Fruit fly (Drosophila melanogaster) whole organism, embryonic: ENCODE data around the gene TyrRS.

Experiments used
- BEAF-32 ChIP-seq: fragments of 200-800 bp; sonication (Bioruptor generic); optimal IDR thresholded peaks from 3 replicates; lab custom pipeline; 2017; ENCODE audit warnings: missing biosample characterization, missing genetic modification characterization, mild to moderate bottlenecking, moderate library complexity, missing genetic modification reagents
- Bgb ChIP-seq: fragments of 200-800 bp; sonication (Bioruptor generic); IDR thresholded peaks from 2 replicates; pipeline ENCODE4 v1.3.6; 2022; ENCODE audit warnings: missing biosample characterization, missing genetic modification characterization; ENCODE audit not compliant: partially characterized antibody
- CG10209 ChIP-seq: fragments of 200-800 bp; sonication (Bioruptor generic); optimal IDR thresholded peaks from 3 replicates; lab custom pipeline; 2017; ENCODE audit warnings: missing biosample characterization, mild to moderate bottlenecking, missing genetic modification characterization, missing genetic modification reagents
- CG10366 ChIP-seq: fragments of 200-800 bp; sonication (Bioruptor generic); IDR thresholded peaks from 2 replicates; pipeline ENCODE4 v1.3.6; 2022; ENCODE audit warnings: missing biosample characterization, missing genetic modification characterization
- CG10979 ChIP-seq: fragments of 200-800 bp; sonication (Bioruptor generic); optimal IDR thresholded peaks from 2 replicates; lab custom pipeline; 2018; ENCODE audit warnings: missing biosample characterization, mild to moderate bottlenecking, missing genetic modification characterization, moderate library complexity
- CG11085 ChIP-seq: fragments of 200-800 bp; sonication (Bioruptor generic); IDR thresholded peaks from 2 replicates; pipeline ENCODE4 v1.3.6; 2022; ENCODE audit warnings: missing biosample characterization, missing genetic modification characterization
- CG11093 ChIP-seq: fragments of 200-800 bp; sonication (Bioruptor generic); IDR thresholded peaks from 3 replicates; pipeline ENCODE4 v1.3.6; 2022; ENCODE audit warnings: missing biosample characterization, missing genetic modification characterization
- CG12071 ChIP-seq: fragments of 200-800 bp; sonication (Bioruptor generic); optimal IDR thresholded peaks from 3 replicates; lab custom pipeline; 2018; ENCODE audit warnings: missing biosample characterization, mild to moderate bottlenecking, missing genetic modification characterization
- CG12391 ChIP-seq: fragments of 200-800 bp; sonication (Bioruptor generic); optimal IDR thresholded peaks from 3 replicates; lab custom pipeline; 2018; ENCODE audit warnings: missing biosample characterization, mild to moderate bottlenecking, missing genetic modification characterization, moderate library complexity
- CG12744 ChIP-seq: fragments of 200-800 bp; sonication (Bioruptor generic); optimal IDR thresholded peaks from 2 replicates; lab custom pipeline; 2016; ENCODE audit warnings: missing biosample characterization, missing genetic modification characterization
- CG15514 ChIP-seq: fragments of 200-800 bp; sonication (Bioruptor generic); optimal IDR thresholded peaks from 3 replicates; lab custom pipeline; 2017; ENCODE audit warnings: missing biosample characterization, missing genetic modification characterization, mild to moderate bottlenecking, moderate library complexity, missing genetic modification reagents
- CG1792 ChIP-seq: fragments of 200-800 bp; sonication (Bioruptor generic); optimal IDR thresholded peaks from 2 replicates; lab custom pipeline; 2016; ENCODE audit warnings: missing biosample characterization, missing genetic modification characterization
- CG30020 ChIP-seq: fragments of 200-800 bp; optimal IDR thresholded peaks from 2 replicates; lab custom pipeline; 2019; ENCODE audit warnings: missing biosample characterization, mild to moderate bottlenecking, missing genetic modification characterization, moderate library complexity
- CG32532 ChIP-seq: fragments of 200-800 bp; sonication (Bioruptor generic); IDR thresholded peaks from 2 replicates; pipeline ENCODE4 v1.3.6; 2022; ENCODE audit warnings: missing biosample characterization, missing genetic modification characterization
- CG34422 ChIP-seq: fragments of 200-800 bp; sonication (Bioruptor generic); IDR thresholded peaks from 3 replicates; pipeline ENCODE4 v1.3.6; 2022; ENCODE audit warnings: missing biosample characterization, missing genetic modification characterization
- CG7357 ChIP-seq: fragments of 200-800 bp; sonication (Bioruptor generic); IDR thresholded peaks from 3 replicates; pipeline ENCODE4 v1.3.6; 2022; ENCODE audit warnings: missing biosample characterization, missing genetic modification characterization
- CG8359 ChIP-seq: fragments of 200-800 bp; sonication (Bioruptor generic); optimal IDR thresholded peaks from 2 replicates; lab custom pipeline; 2017; ENCODE audit warnings: missing biosample characterization, mild to moderate bottlenecking, missing genetic modification characterization, borderline replicate concordance
- CG9437 ChIP-seq: fragments of 200-800 bp; sonication (Bioruptor generic); optimal IDR thresholded peaks from 2 replicates; lab custom pipeline; 2018; ENCODE audit warnings: missing biosample characterization, mild to moderate bottlenecking, missing genetic modification characterization
- CG9797 ChIP-seq: fragments of 200-800 bp; sonication (Bioruptor generic); optimal IDR thresholded peaks from 3 replicates; lab custom pipeline; 2018; ENCODE audit warnings: missing biosample characterization, mild to moderate bottlenecking, missing genetic modification characterization
- CG9876 ChIP-seq: fragments of 200-800 bp; sonication (Bioruptor generic); optimal IDR thresholded peaks from 2 replicates; lab custom pipeline; 2016; ENCODE audit warnings: missing biosample characterization, missing genetic modification characterization
- CkIIα-i1 ChIP-seq: fragments of 200-800 bp; sonication (Bioruptor generic); IDR thresholded peaks from 2 replicates; pipeline ENCODE4 v1.3.6; 2022; ENCODE audit warnings: missing biosample characterization, missing genetic modification characterization
- CoRest ChIP-seq: fragments of 200-800 bp; sonication (Bioruptor generic); optimal IDR thresholded peaks from 3 replicates; lab custom pipeline; 2018; ENCODE audit warnings: missing biosample characterization, mild to moderate bottlenecking, missing genetic modification characterization, moderate library complexity
- CrebB ChIP-seq: fragments of 200-800 bp; sonication (Bioruptor generic); optimal IDR thresholded peaks from 3 replicates; lab custom pipeline; 2018; ENCODE audit warnings: missing biosample characterization, mild to moderate bottlenecking, missing genetic modification characterization
- ERR ChIP-seq: fragments of 200-800 bp; sonication (Bioruptor generic); optimal IDR thresholded peaks from 2 replicates; lab custom pipeline; 2016; ENCODE audit warnings: missing biosample characterization, missing genetic modification characterization
- HLH4C ChIP-seq: fragments of 200-800 bp; sonication (Bioruptor generic); IDR thresholded peaks from 3 replicates; pipeline ENCODE4 v1.3.6; 2022; ENCODE audit warnings: missing biosample characterization, missing genetic modification characterization; ENCODE audit not compliant: partially characterized antibody
- Jarid2 ChIP-seq: fragments of 200-800 bp; sonication (Bioruptor generic); optimal IDR thresholded peaks from 3 replicates; lab custom pipeline; 2017; ENCODE audit warnings: mild to moderate bottlenecking, missing biosample characterization, missing genetic modification reagents, missing genetic modification characterization
- Mrtf ChIP-seq: fragments of 200-800 bp; sonication (Bioruptor generic); IDR thresholded peaks from 3 replicates; pipeline ENCODE4 v1.3.6; 2022; ENCODE audit warnings: missing biosample characterization, missing genetic modification characterization
- Nf-YC ChIP-seq: fragments of 200-800 bp; optimal IDR thresholded peaks from 3 replicates; lab custom pipeline; 2019; ENCODE audit warnings: missing biosample characterization, mild to moderate bottlenecking, missing genetic modification characterization, moderate library complexity
- Poxn ChIP-seq: fragments of 200-800 bp; sonication (Bioruptor generic); IDR thresholded peaks from 2 replicates; pipeline ENCODE4 v1.3.6; 2022; ENCODE audit warnings: missing biosample characterization, missing genetic modification characterization
- Ptx1 ChIP-seq: fragments of 200-800 bp; sonication (Bioruptor generic); IDR thresholded peaks from 2 replicates; pipeline ENCODE4 v1.3.6; 2022; ENCODE audit warnings: missing biosample characterization, missing genetic modification characterization
- Rfx ChIP-seq: fragments of 200-800 bp; sonication (Bioruptor generic); IDR thresholded peaks from 2 replicates; pipeline ENCODE4 v1.3.6; 2022; ENCODE audit warnings: missing biosample characterization, missing genetic modification characterization
- Taf1 ChIP-seq: fragments of 200-800 bp; sonication (Bioruptor generic); IDR thresholded peaks from 2 replicates; pipeline ENCODE4 v1.3.6; 2022; ENCODE audit warnings: missing biosample characterization, missing genetic modification characterization
- Tbp ChIP-seq: fragments of >200 bp; optimal IDR thresholded peaks from 2 replicates; lab custom pipeline; 2018; ENCODE audit warnings: missing biosample characterization, missing genetic modification characterization
- ash1 ChIP-seq: fragments of 200-800 bp; sonication (Bioruptor generic); optimal IDR thresholded peaks from 2 replicates; lab custom pipeline; 2018; ENCODE audit warnings: missing biosample characterization, mild to moderate bottlenecking, missing genetic modification characterization
- bsh ChIP-seq, 2 experiments: fragments of 200-800 bp; sonication (Bioruptor generic); optimal IDR thresholded peaks; 2 replicates each; lab custom pipeline; 2017 to 2018; ENCODE audit warnings: mild to moderate bottlenecking in 2 of 2, missing biosample characterization in 2 of 2, missing genetic modification characterization in 2 of 2, moderate library complexity in 1 of 2
- dm ChIP-seq: fragments of 200-800 bp; sonication (Bioruptor generic); optimal IDR thresholded peaks from 3 replicates; lab custom pipeline; 2016; ENCODE audit warnings: missing biosample characterization, missing genetic modification characterization
- dysf ChIP-seq: fragments of 200-800 bp; sonication (Bioruptor generic); IDR thresholded peaks from 3 replicates; pipeline ENCODE4 v1.3.6; 2022; ENCODE audit warnings: missing biosample characterization, missing genetic modification characterization
- fd102C ChIP-seq: fragments of 200-800 bp; sonication (Bioruptor generic); optimal IDR thresholded peaks from 2 replicates; lab custom pipeline; 2018; ENCODE audit warnings: missing biosample characterization, mild to moderate bottlenecking, missing genetic modification characterization, moderate library complexity
- fd64A ChIP-seq: fragments of 200-800 bp; sonication (Bioruptor generic); optimal IDR thresholded peaks from 3 replicates; lab custom pipeline; 2018; ENCODE audit warnings: missing biosample characterization, mild to moderate bottlenecking, missing genetic modification characterization
- ham ChIP-seq: fragments of 200-800 bp; sonication (Bioruptor generic); IDR thresholded peaks from 2 replicates; pipeline ENCODE4 v1.3.6; 2022; ENCODE audit warnings: missing biosample characterization, missing genetic modification characterization
- hb ChIP-seq: fragments of 200-800 bp; sonication (Bioruptor generic); IDR thresholded peaks from 3 replicates; pipeline ENCODE4 v1.3.6; 2022; ENCODE audit warnings: missing biosample characterization, missing genetic modification characterization; ENCODE audit not compliant: partially characterized antibody
- hth ChIP-seq: fragments of >200 bp; optimal IDR thresholded peaks from 2 replicates; lab custom pipeline; 2017; ENCODE audit warnings: inconsistent platforms
- lbe ChIP-seq: fragments of 200-800 bp; sonication (Bioruptor generic); optimal IDR thresholded peaks from 2 replicates; lab custom pipeline; 2016; ENCODE audit warnings: missing biosample characterization, mild to moderate bottlenecking, missing genetic modification characterization
- nom ChIP-seq: fragments of 200-800 bp; sonication (Bioruptor generic); optimal IDR thresholded peaks from 2 replicates; lab custom pipeline; 2017; ENCODE audit warnings: missing biosample characterization, missing genetic modification characterization, mild to moderate bottlenecking, moderate library complexity, missing genetic modification reagents
- pum ChIP-seq: fragments of 200-800 bp; sonication (Bioruptor generic); optimal IDR thresholded peaks from 2 replicates; lab custom pipeline; 2016; ENCODE audit warnings: missing biosample characterization, missing genetic modification characterization
- row ChIP-seq: fragments of 200-800 bp; sonication (Bioruptor generic); IDR thresholded peaks from 3 replicates; pipeline ENCODE4 v1.3.6; 2022; ENCODE audit warnings: missing biosample characterization, missing genetic modification characterization
- salm ChIP-seq: fragments of 200-800 bp; sonication (Bioruptor generic); optimal IDR thresholded peaks from 2 replicates; lab custom pipeline; 2018; ENCODE audit warnings: missing biosample characterization, mild to moderate bottlenecking, missing genetic modification characterization
- stwl ChIP-seq: fragments of 200-800 bp; sonication (Bioruptor generic); optimal IDR thresholded peaks from 3 replicates; lab custom pipeline; 2018; ENCODE audit warnings: missing biosample characterization, mild to moderate bottlenecking, missing genetic modification characterization, moderate library complexity
- trem ChIP-seq: fragments of 200-800 bp; optimal IDR thresholded peaks from 3 replicates; lab custom pipeline; 2019; ENCODE audit warnings: missing biosample characterization, mild to moderate bottlenecking, missing genetic modification characterization, moderate library complexity
- ttk ChIP-seq: fragments of 200-800 bp; sonication (Bioruptor generic); IDR thresholded peaks from 2 replicates; pipeline ENCODE4 v2.1.2; 2022; ENCODE audit warnings: missing biosample characterization, missing genetic modification characterization
- wdn ChIP-seq: fragments of 200-800 bp; sonication (Bioruptor generic); IDR thresholded peaks from 2 replicates; pipeline ENCODE4 v1.3.6; 2022; ENCODE audit warnings: missing biosample characterization, missing genetic modification characterization

TyrRS gene

dm6 chr3L:16384145-16384705, 34.9 kb downstream of the TyrRS start (continued):
- TF ChIP-seq Ptx1 (GFP tag; lab: Robert Waterston, UW) (no peak), salm (tag; lab: Kevin White, UChicago) (no peak), ham (GFP tag; lab: Robert Waterston, UW) (no peak), Poxn (GFP tag; lab: Robert Waterston, UW) (no peak), BEAF-32 (GFP tag; lab: Kevin White, UChicago) (no peak), Mrtf (no peak), CG11093 (no peak), CkIIα-i1 (no peak), CoRest (tag; lab: Kevin White, UChicago) (no peak), dm (GFP tag; lab: Kevin White, UChicago) (no peak), ttk (no peak), trem (tag; lab: Kevin White, UChicago) (no peak), pum (GFP tag; lab: Kevin White, UChicago) (no peak), HLH4C (GFP tag; lab: Robert Waterston, UW) (no peak), Bgb (GFP tag; lab: Robert Waterston, UW) (no peak), CG9437 (no peak), CG10366 (no peak), ERR (GFP tag; lab: Kevin White, UChicago) (no peak), CG9797 (GFP tag; lab: Kevin White, UChicago) (no peak), Tbp (GFP tag; lab: Kevin White, UChicago) (no peak), hth (lab: Kevin White, UChicago) (no peak), bsh (GFP tag; optimal IDR thresholded peaks at IDR 0.05; lab: Kevin White, UChicago) (no peak), CG1792 (GFP tag; lab: Kevin White, UChicago) (no peak), CG15514 (no peak), CG12744 (GFP tag; lab: Kevin White, UChicago) (no peak), CG12391 (tag; lab: Kevin White, UChicago) (no peak), CG10209 (GFP tag; lab: Kevin White, UChicago) (no peak), Taf1 (GFP tag; lab: Robert Waterston, UW) (no peak), CG11085 (GFP tag; lab: Robert Waterston, UW) (no peak), CG7357 (GFP tag; lab: Robert Waterston, UW) (no peak), Rfx (GFP tag; lab: Robert Waterston, UW) (no peak), CG10979 (tag; lab: Kevin White, UChicago) (no peak), dysf (no peak), CG12071 (GFP tag; lab: Kevin White, UChicago) (no peak), fd64A (no peak), lbe (GFP tag; lab: Kevin White, UChicago) (no peak), CrebB (no peak), fd102C (GFP tag; lab: Kevin White, UChicago) (no peak), CG34422 (GFP tag; lab: Robert Waterston, UW) (no peak), Nf-YC (no peak), CG9876 (GFP tag; lab: Kevin White, UChicago) (no peak), nom (peak; percentile 49), CG8359 (GFP tag; lab: Kevin White, UChicago) (no peak), CG32532 (GFP tag; lab: Robert Waterston, UW) (no peak; the same call in 1 of the 2 replicates), wdn (GFP tag; lab: Robert Waterston, UW) (no peak), ash1 (GFP tag; lab: Kevin White, UChicago) (no peak), CG30020 (no peak), row (GFP tag; lab: Robert Waterston, UW) (no peak), hb (GFP tag; lab: Robert Waterston, UW) (no peak), stwl (tag; lab: Kevin White, UChicago) (no peak), Jarid2 (GFP tag; lab: Kevin White, UChicago) (no peak)
